Worm (Caenorhabditis elegans): ENCODE measurements around the gene T21D12.12.

ce11 chrIV:307205-307604, 41.0 kb downstream of the T21D12.12 start, which contains the start of gene swt-1:
- TF ChIP-seq ref-1 (GFP tag; conservative IDR thresholded peaks at IDR 0.05) (no peak), ztf-23 (GFP tag; IDR thresholded peaks at IDR 0.05) (no peak), ztf-29 (GFP tag; IDR thresholded peaks at IDR 0.05) (no peak), med-1 (GFP tag; optimal IDR thresholded peaks at IDR 0.05; ENCODE audit: insufficient read depth) (no peak), flt-1 (GFP tag; IDR thresholded peaks at IDR 0.05) (no peak)
